Worm (Caenorhabditis elegans) whole organism, late embryonic: ENCODE measurements around the gene K11D12.14.
"Not testable (repeated sequence)": the region's sequence is repeated elsewhere in the genome, so short reads cannot be mapped to it uniquely, and the experiment has no call there.

ENCODE experiments used
- F13H6.1 ChIP-seq: sonication (generic microtip); optimal IDR thresholded peaks from 2 replicates; lab custom pipeline; 2016; ENCODE audit warnings: missing genetic modification characterization, missing compliant biosample characterization
- ahr-1 ChIP-seq: sonication (generic microtip); optimal IDR thresholded peaks from 2 replicates; lab custom pipeline; 2016; ENCODE audit warnings: missing genetic modification characterization, missing compliant biosample characterization
- hlh-6 ChIP-seq: sonication (generic microtip); optimal IDR thresholded peaks from 2 replicates; lab custom pipeline; 2016; ENCODE audit warnings: missing genotype, missing genetic modification characterization, missing compliant biosample characterization
- hlh-8 ChIP-seq: sonication (generic microtip); optimal IDR thresholded peaks from 2 replicates; lab custom pipeline; 2016; ENCODE audit warnings: missing genotype, missing genetic modification characterization, missing compliant biosample characterization
- pag-3 ChIP-seq: sonication (generic microtip); optimal IDR thresholded peaks from 2 replicates; lab custom pipeline; 2016; ENCODE audit warnings: missing compliant biosample characterization, missing genetic modification characterization, borderline replicate concordance
- pha-4 ChIP-seq: fragments of 150-350 bp; optimal IDR thresholded peaks from 2 replicates; lab custom pipeline; 2018; ENCODE audit warnings: missing biosample characterization, missing genetic modification reagents, missing genetic modification characterization
- tbx-2 ChIP-seq: sonication (generic microtip); optimal IDR thresholded peaks from 2 replicates; lab custom pipeline; 2016; ENCODE audit warnings: missing genetic modification characterization, missing compliant biosample characterization
- ttx-3 ChIP-seq: sonication (generic microtip); optimal IDR thresholded peaks from 2 replicates; lab custom pipeline; 2016; ENCODE audit warnings: missing genetic modification reagents, missing genetic modification characterization, missing compliant biosample characterization
- unc-42 ChIP-seq: sonication (generic microtip); optimal IDR thresholded peaks from 2 replicates; lab custom pipeline; 2016; ENCODE audit warnings: missing genotype, missing genetic modification characterization, missing compliant biosample characterization
- unc-55 ChIP-seq: sonication (generic microtip); optimal IDR thresholded peaks from 2 replicates; lab custom pipeline; 2017; ENCODE audit warnings: missing biosample characterization, missing genetic modification reagents, missing genetic modification characterization

DNA sequence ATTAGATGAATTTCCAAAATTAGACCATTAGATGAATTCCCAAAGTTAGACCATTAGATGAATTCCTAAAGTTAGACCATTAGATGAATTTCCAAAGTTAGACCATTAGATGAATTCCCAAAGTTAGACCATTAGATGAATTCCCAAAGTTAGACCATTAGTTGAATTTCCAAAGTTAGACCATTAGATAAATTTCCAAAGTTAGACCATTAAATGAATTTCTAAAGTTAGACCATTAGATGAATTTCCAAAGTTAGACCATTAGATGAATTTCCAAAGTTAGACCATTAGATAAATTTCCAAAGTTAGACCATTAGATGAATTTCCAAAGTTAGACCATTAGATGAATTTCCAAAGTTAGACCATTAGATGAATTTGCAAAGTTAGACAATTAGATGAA lies 25.9 kb downstream of the K11D12.14 start:
- not testable (repeated sequence) for TF ChIP-seq ahr-1; unc-55 (GFP tag; lab: Kevin White, UChicago); unc-42 (tag; lab: Kevin White, UChicago); hlh-8; pag-3; F13H6.1 (tag; lab: Kevin White, UChicago); pha-4; hlh-6 (tag; lab: Kevin White, UChicago); ttx-3 (tag; lab: Kevin White, UChicago); tbx-2
